Fruit fly (Drosophila melanogaster) whole organism, embryonic: Measurements from ENCODE around the gene CG8765.
A peak's percentile ranks its signal among the peaks of the same experiment; 100 is the strongest.

Source experiments
- CG10654 ChIP-seq: fragments of 200-800 bp; sonication (Bioruptor generic); optimal IDR thresholded peaks from 2 replicates; lab custom pipeline; 2016; ENCODE audit warnings: missing biosample characterization, missing genetic modification characterization
- CG12155 ChIP-seq: fragments of 200-800 bp; sonication (Bioruptor generic); optimal IDR thresholded peaks from 3 replicates; lab custom pipeline; 2016; ENCODE audit warnings: missing biosample characterization, missing genetic modification characterization
- CG12942 ChIP-seq: fragments of 200-800 bp; sonication (Bioruptor generic); optimal IDR thresholded peaks from 3 replicates; lab custom pipeline; 2016; ENCODE audit warnings: missing biosample characterization, missing genetic modification characterization
- CG14710 ChIP-seq: fragments of 200-800 bp; sonication (Bioruptor generic); optimal IDR thresholded peaks from 3 replicates; lab custom pipeline; 2019; ENCODE audit warnings: missing biosample characterization, mild to moderate bottlenecking, missing genetic modification characterization, moderate library complexity
- CG14860 ChIP-seq: fragments of 200-800 bp; sonication (Bioruptor generic); IDR thresholded peaks from 3 replicates; pipeline ENCODE4 v1.3.6; 2022; ENCODE audit warnings: missing biosample characterization, missing genetic modification characterization; ENCODE audit not compliant: partially characterized antibody
- CG17385 ChIP-seq: fragments of 200-800 bp; sonication (Bioruptor generic); optimal IDR thresholded peaks from 3 replicates; lab custom pipeline; 2018; ENCODE audit warnings: missing biosample characterization, mild to moderate bottlenecking, missing genetic modification characterization
- CG17802 ChIP-seq: fragments of 200-800 bp; sonication (Bioruptor generic); optimal IDR thresholded peaks from 2 replicates; lab custom pipeline; 2018; ENCODE audit warnings: missing biosample characterization, mild to moderate bottlenecking, missing genetic modification characterization, moderate library complexity
- CG17912 ChIP-seq: fragments of 200-800 bp; sonication (Bioruptor generic); optimal IDR thresholded peaks from 2 replicates; lab custom pipeline; 2018; ENCODE audit warnings: missing biosample characterization, mild to moderate bottlenecking, missing genetic modification characterization
- CG3847 ChIP-seq: fragments of 200-800 bp; sonication (Bioruptor generic); IDR thresholded peaks from 2 replicates; pipeline ENCODE4 v1.3.6; 2022; ENCODE audit warnings: missing biosample characterization, missing genetic modification characterization
- CG3995 ChIP-seq: fragments of 200-800 bp; sonication (Bioruptor generic); optimal IDR thresholded peaks from 3 replicates; lab custom pipeline; 2016; ENCODE audit warnings: missing biosample characterization, missing genetic modification characterization
- CG4282 ChIP-seq: fragments of 200-800 bp; sonication (Bioruptor generic); optimal IDR thresholded peaks from 2 replicates; lab custom pipeline; 2016; ENCODE audit warnings: missing biosample characterization, missing genetic modification characterization
- CG5953 ChIP-seq: fragments of 200-800 bp; sonication (Bioruptor generic); IDR thresholded peaks from 2 replicates; pipeline ENCODE4 v1.3.6; 2022; ENCODE audit warnings: missing biosample characterization, missing genetic modification characterization
- CG9797 ChIP-seq: fragments of 200-800 bp; sonication (Bioruptor generic); optimal IDR thresholded peaks from 3 replicates; lab custom pipeline; 2018; ENCODE audit warnings: missing biosample characterization, mild to moderate bottlenecking, missing genetic modification characterization
- CrebB ChIP-seq: fragments of 200-800 bp; sonication (Bioruptor generic); optimal IDR thresholded peaks from 3 replicates; lab custom pipeline; 2018; ENCODE audit warnings: missing biosample characterization, mild to moderate bottlenecking, missing genetic modification characterization
- D19B ChIP-seq: fragments of 200-800 bp; sonication (Bioruptor generic); optimal IDR thresholded peaks from 2 replicates; lab custom pipeline; 2017; ENCODE audit warnings: missing biosample characterization, mild to moderate bottlenecking, missing genetic modification characterization
- Dll ChIP-seq: fragments of 200-800 bp; sonication (Bioruptor generic); IDR thresholded peaks from 4 replicates; pipeline ENCODE4 v1.3.6; 2022; ENCODE audit warnings: missing biosample characterization, missing genetic modification characterization; ENCODE audit not compliant: partially characterized antibody
- Gug ChIP-seq: fragments of 200-800 bp; sonication (Bioruptor generic); IDR thresholded peaks from 4 replicates; pipeline ENCODE4 v1.3.6; 2022; ENCODE audit warnings: missing biosample characterization, missing genetic modification characterization
- HHEX ChIP-seq: fragments of 200-800 bp; sonication (Bioruptor generic); optimal IDR thresholded peaks from 3 replicates; lab custom pipeline; 2017; ENCODE audit warnings: missing biosample characterization, mild to moderate bottlenecking, missing genetic modification characterization, missing genetic modification reagents
- HLH3B ChIP-seq: fragments of 200-800 bp; sonication (Bioruptor generic); IDR thresholded peaks from 2 replicates; pipeline ENCODE4 v1.3.6; 2022; ENCODE audit warnings: missing biosample characterization, missing genetic modification characterization
- Hr3 ChIP-seq: fragments of 200-800 bp; sonication (Bioruptor generic); optimal IDR thresholded peaks from 3 replicates; lab custom pipeline; 2016; ENCODE audit warnings: missing biosample characterization, missing genetic modification characterization
- MESR4 ChIP-seq: fragments of 200-800 bp; sonication (Bioruptor generic); optimal IDR thresholded peaks from 2 replicates; lab custom pipeline; 2018; ENCODE audit warnings: missing biosample characterization, mild to moderate bottlenecking, missing genetic modification characterization, moderate library complexity
- Rx ChIP-seq: fragments of 200-800 bp; sonication (Bioruptor generic); IDR thresholded peaks from 2 replicates; pipeline ENCODE4 v1.3.6; 2022; ENCODE audit warnings: missing biosample characterization, missing genetic modification characterization
- Scr ChIP-seq: fragments of 200-800 bp; sonication (Bioruptor generic); IDR thresholded peaks from 2 replicates; pipeline ENCODE4 v1.3.6; 2022; ENCODE audit warnings: missing biosample characterization, missing genetic modification characterization; ENCODE audit not compliant: partially characterized antibody
- Sry-β ChIP-seq: fragments of 200-800 bp; sonication (Bioruptor generic); optimal IDR thresholded peaks from 2 replicates; lab custom pipeline; 2018; ENCODE audit warnings: missing biosample characterization, mild to moderate bottlenecking, missing genetic modification characterization, moderate library complexity
- Sry-δ ChIP-seq: fragments of 200-800 bp; sonication (Bioruptor generic); optimal IDR thresholded peaks from 2 replicates; lab custom pipeline; 2016; ENCODE audit warnings: missing biosample characterization, missing genetic modification characterization
- bab2 ChIP-seq: fragments of 200-800 bp; sonication (Bioruptor generic); optimal IDR thresholded peaks from 2 replicates; lab custom pipeline; 2016; ENCODE audit warnings: missing biosample characterization, missing genetic modification characterization
- bsh ChIP-seq, 2 experiments: fragments of 200-800 bp; sonication (Bioruptor generic); optimal IDR thresholded peaks; 2 replicates each; lab custom pipeline; 2017 to 2018; ENCODE audit warnings: mild to moderate bottlenecking in 2 of 2, missing biosample characterization in 2 of 2, missing genetic modification characterization in 2 of 2, moderate library complexity in 1 of 2
- ci ChIP-seq: fragments of 200-800 bp; sonication (Bioruptor generic); IDR thresholded peaks from 3 replicates; pipeline ENCODE4 v1.3.6; 2022; ENCODE audit warnings: missing biosample characterization, missing genetic modification characterization
- croc ChIP-seq: fragments of 200-800 bp; sonication (Bioruptor generic); conservative IDR thresholded peaks from 3 replicates; pipeline ENCODE4 v1.3.6; 2022; ENCODE audit warnings: missing biosample characterization, missing genetic modification characterization
- crol ChIP-seq: fragments of 200-800 bp; sonication (Bioruptor generic); IDR thresholded peaks from 2 replicates; pipeline ENCODE4 v1.3.6; 2022; ENCODE audit warnings: missing biosample characterization, missing genetic modification characterization
- dan ChIP-seq: fragments of 200-800 bp; sonication (Bioruptor generic); IDR thresholded peaks from 2 replicates; pipeline ENCODE4 v1.3.6; 2022; ENCODE audit warnings: missing biosample characterization, missing genetic modification characterization
- grau ChIP-seq: fragments of 200-800 bp; optimal IDR thresholded peaks from 3 replicates; lab custom pipeline; 2019; ENCODE audit warnings: missing biosample characterization, mild to moderate bottlenecking, missing genetic modification characterization, moderate library complexity
- gro ChIP-seq: fragments of 200-800 bp; sonication (Bioruptor generic); optimal IDR thresholded peaks from 2 replicates; lab custom pipeline; 2016; ENCODE audit warnings: missing biosample characterization, missing genetic modification characterization
- gsb-n ChIP-seq: fragments of 200-800 bp; sonication (Bioruptor generic); optimal IDR thresholded peaks from 3 replicates; lab custom pipeline; 2018; ENCODE audit warnings: missing biosample characterization, mild to moderate bottlenecking, missing genetic modification characterization
- ham ChIP-seq: fragments of 200-800 bp; sonication (Bioruptor generic); IDR thresholded peaks from 2 replicates; pipeline ENCODE4 v1.3.6; 2022; ENCODE audit warnings: missing biosample characterization, missing genetic modification characterization
- jigr1 ChIP-seq: fragments of 200-800 bp; sonication (Bioruptor generic); IDR thresholded peaks from 3 replicates; pipeline ENCODE4 v1.3.6; 2022; ENCODE audit warnings: missing biosample characterization, missing genetic modification characterization
- kni ChIP-seq: fragments of 200-800 bp; sonication (Bioruptor generic); optimal IDR thresholded peaks from 3 replicates; lab custom pipeline; 2017; ENCODE audit warnings: mild to moderate bottlenecking, missing biosample characterization, missing genetic modification reagents, missing genetic modification characterization
- luna ChIP-seq: fragments of 200-800 bp; sonication (Bioruptor generic); optimal IDR thresholded peaks from 2 replicates; lab custom pipeline; 2016; ENCODE audit warnings: missing biosample characterization, missing genetic modification characterization
- mld ChIP-seq: fragments of 200-800 bp; sonication (Bioruptor generic); IDR thresholded peaks from 3 replicates; pipeline ENCODE4 v1.3.6; 2022; ENCODE audit warnings: missing biosample characterization, missing genetic modification characterization; ENCODE audit not compliant: partially characterized antibody
- nom ChIP-seq: fragments of 200-800 bp; sonication (Bioruptor generic); optimal IDR thresholded peaks from 2 replicates; lab custom pipeline; 2017; ENCODE audit warnings: missing biosample characterization, missing genetic modification characterization, mild to moderate bottlenecking, moderate library complexity, missing genetic modification reagents
- odd ChIP-seq: fragments of 200-800 bp; sonication (Bioruptor generic); optimal IDR thresholded peaks from 2 replicates; lab custom pipeline; 2017; ENCODE audit warnings: missing biosample characterization, mild to moderate bottlenecking, missing genetic modification characterization
- psq ChIP-seq: fragments of 200-800 bp; sonication (Bioruptor generic); optimal IDR thresholded peaks from 2 replicates; lab custom pipeline; 2017; ENCODE audit warnings: missing biosample characterization, missing genetic modification characterization
- ranshi ChIP-seq: fragments of 200-800 bp; sonication (Bioruptor generic); IDR thresholded peaks from 2 replicates; pipeline ENCODE4 v1.3.6; 2022; ENCODE audit warnings: missing biosample characterization, missing genetic modification characterization
- repo ChIP-seq: fragments of 200-800 bp; sonication (Bioruptor generic); optimal IDR thresholded peaks from 2 replicates; lab custom pipeline; 2016; ENCODE audit warnings: missing biosample characterization, missing genetic modification characterization
- salm ChIP-seq: fragments of 200-800 bp; sonication (Bioruptor generic); optimal IDR thresholded peaks from 2 replicates; lab custom pipeline; 2018; ENCODE audit warnings: missing biosample characterization, mild to moderate bottlenecking, missing genetic modification characterization
- sens ChIP-seq: fragments of 200-800 bp; sonication (Bioruptor generic); peaks from one replicate; lab custom pipeline; 2016; ENCODE audit warnings: missing biosample characterization, missing genetic modification characterization
- shn ChIP-seq: fragments of 200-800 bp; sonication (Bioruptor generic); optimal IDR thresholded peaks from 3 replicates; lab custom pipeline; 2016; ENCODE audit warnings: missing biosample characterization, missing genetic modification characterization
- ssp ChIP-seq: fragments of 200-800 bp; sonication (Bioruptor generic); IDR thresholded peaks from 2 replicates; pipeline ENCODE4 v1.3.6; 2022; ENCODE audit warnings: missing biosample characterization, missing genetic modification characterization
- tio ChIP-seq: fragments of 200-800 bp; sonication (Bioruptor generic); optimal IDR thresholded peaks from 2 replicates; lab custom pipeline; 2017; ENCODE audit warnings: missing biosample characterization, missing genetic modification characterization, inconsistent platforms
- tup ChIP-seq: fragments of 200-800 bp; sonication (Bioruptor generic); optimal IDR thresholded peaks from 2 replicates; lab custom pipeline; 2016; ENCODE audit warnings: missing biosample characterization, mild to moderate bottlenecking, missing genetic modification characterization, moderate library complexity

CG8765 gene

dm6 chr3L:19676050-19676449 is 11.1 kb downstream of the CG8765 start:
- no peak for TF ChIP-seq gro (GFP tag; lab: Kevin White, UChicago)
- no peak for TF ChIP-seq Scr (GFP tag; lab: Robert Waterston, UW)
- no peak for TF ChIP-seq CG12942
- TF ChIP-seq ham (GFP tag; lab: Robert Waterston, UW) = peak; percentile 3; the same call in 1 of the 2 replicates
- no peak for TF ChIP-seq odd (GFP tag; lab: Kevin White, UChicago)
- no peak for TF ChIP-seq Sry-β
- no peak for TF ChIP-seq psq (GFP tag; lab: Kevin White, UChicago)
- no peak for TF ChIP-seq CG3995 (GFP tag; lab: Kevin White, UChicago)
- TF ChIP-seq Hr3 (GFP tag; lab: Kevin White, UChicago) = no peak
- TF ChIP-seq CG10654 = no peak
- no peak for TF ChIP-seq CG12155 (GFP tag; lab: Kevin White, UChicago)
- no peak for TF ChIP-seq MESR4 (GFP tag; lab: Kevin White, UChicago)
- no peak for TF ChIP-seq CrebB (tag; lab: Kevin White, UChicago)
- no peak for TF ChIP-seq CG14860 (GFP tag; lab: Robert Waterston, UW)
- peak; percentile 2 for TF ChIP-seq nom (GFP tag; lab: Kevin White, UChicago)
- TF ChIP-seq Sry-δ (GFP tag; lab: Kevin White, UChicago) = no peak
- TF ChIP-seq, all 482 proteins: peak for 2

- TF ChIP-seq CG4282 (GFP tag; lab: Kevin White, UChicago) (no peak), croc (peak; percentile 26; the same call in 1 of the 3 replicates), luna (GFP tag; lab: Kevin White, UChicago) (no peak), jigr1 (GFP tag; lab: Robert Waterston, UW) (no peak), HLH3B (GFP tag; lab: Robert Waterston, UW) (0 out of 2 replicates have a peak, but pooled peaks have one; percentile 24), CG17802 (tag; lab: Kevin White, UChicago) (peak; percentile 21), grau (tag; lab: Kevin White, UChicago) (peak; percentile 4), repo (GFP tag; lab: Kevin White, UChicago) (no peak), D19B (no peak), HHEX (no peak), CG14710 (tag; lab: Kevin White, UChicago) (peak; percentile 51), dan (no peak), ci (GFP tag; lab: Robert Waterston, UW) (0 out of 3 replicates have a peak, but pooled peaks have one; percentile 58), crol (GFP tag; lab: Robert Waterston, UW) (0 out of 2 replicates have a peak, but pooled peaks have one; percentile 26), CG17912 (GFP tag; lab: Kevin White, UChicago) (no peak), CG9797 (GFP tag; lab: Kevin White, UChicago) (no peak), bab2 (GFP tag; lab: Kevin White, UChicago) (peak; percentile 2), CG3847 (peak; percentile 29; the same call in 1 of the 2 replicates), CG17385 (GFP tag; lab: Kevin White, UChicago) (peak; percentile 8), ranshi (peak; percentile 34; the same call in 1 of the 2 replicates), salm (no peak), shn (GFP tag; lab: Kevin White, UChicago) (no peak), Gug (GFP tag; lab: Robert Waterston, UW) (0 out of 4 replicates have a peak, but pooled peaks have one; percentile 25), bsh (GFP tag; optimal IDR thresholded peaks at IDR 0.05; lab: Kevin White, UChicago) (peak in 1 of 2 experiments; percentile 71), Rx (GFP tag; lab: Robert Waterston, UW) (0 out of 2 replicates have a peak, but pooled peaks have one; percentile 4), tio (GFP tag; lab: Kevin White, UChicago) (peak; percentile 19), gsb-n (tag; lab: Kevin White, UChicago) (peak; percentile 29), sens (GFP tag; lab: Kevin White, UChicago) (peak; percentile 82), kni (GFP tag; lab: Kevin White, UChicago) (no peak), CG5953 (GFP tag; lab: Robert Waterston, UW) (0 out of 2 replicates have a peak, but pooled peaks have one; percentile 25), psq (GFP tag; lab: Kevin White, UChicago) (no peak), mld (GFP tag; lab: Robert Waterston, UW) (no peak), ssp (GFP tag; lab: Robert Waterston, UW) (no peak), Dll (GFP tag; lab: Robert Waterston, UW) (no peak), tup (GFP tag; lab: Kevin White, UChicago) (no peak)
Measured at dm6 chr3L:19674317-19674716, 12.8 kb downstream of the CG8765 start.
